Worm (Caenorhabditis elegans): Measurements from ENCODE around the gene B0304.4.

ce11 chrII:4490729-4491128, 32.3 kb downstream of the B0304.4 start, which contains the start of gene T05C1.5:
- no peak for TF ChIP-seq ceh-82 (tag; optimal IDR thresholded peaks at IDR 0.05)
- TF ChIP-seq gmeb-1 (tag; optimal IDR thresholded peaks at IDR 0.05), result no peak
- TF ChIP-seq unc-55 (GFP tag; optimal IDR thresholded peaks at IDR 0.05), result no peak
- no peak for TF ChIP-seq mbf-1 (tag; optimal IDR thresholded peaks at IDR 0.05)
- no peak for TF ChIP-seq nhr-11 (tag; optimal IDR thresholded peaks at IDR 0.05)
- no peak for TF ChIP-seq unc-39 (tag; optimal IDR thresholded peaks at IDR 0.05)
- TF ChIP-seq lin-13 (GFP tag; optimal IDR thresholded peaks at IDR 0.05), result no peak
- no peak for TF ChIP-seq skn-1 (tag; optimal IDR thresholded peaks at IDR 0.05)
- no peak for TF ChIP-seq elt-3 (tag; optimal IDR thresholded peaks at IDR 0.05)
- no peak for TF ChIP-seq egl-27 (tag; optimal IDR thresholded peaks at IDR 0.05)
- TF ChIP-seq R02D3.7 (tag; optimal IDR thresholded peaks at IDR 0.05), result no peak
- TF ChIP-seq mdl-1 (tag; optimal IDR thresholded peaks at IDR 0.05), result no peak
- no peak for TF ChIP-seq ztf-11 (tag; optimal IDR thresholded peaks at IDR 0.05)
